Fruit fly (Drosophila melanogaster): ENCODE data around the gene spict.

Gene spict

DNA sequence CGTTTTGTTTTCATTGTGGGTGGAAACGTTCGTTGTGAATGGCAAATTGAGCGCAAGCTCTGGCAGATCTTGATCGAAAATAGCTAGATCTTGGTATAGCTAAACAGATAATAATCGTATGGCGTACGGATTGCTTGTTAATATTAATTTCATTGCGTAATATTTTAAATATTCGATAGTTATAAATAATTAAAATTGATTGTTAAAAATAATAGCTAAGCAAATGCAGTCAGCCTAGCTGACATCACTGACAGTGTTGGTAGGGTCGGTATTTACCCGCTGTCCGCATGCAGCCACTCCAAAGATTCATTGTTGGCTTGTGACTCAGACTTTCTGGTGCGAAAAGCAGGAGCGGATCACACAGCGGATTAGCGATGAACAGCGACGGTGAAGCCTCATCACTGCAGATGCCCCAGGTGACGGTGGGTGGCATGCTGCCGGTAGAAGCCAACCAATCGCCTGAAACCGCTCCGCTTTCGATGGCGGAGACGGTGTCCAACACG is at the start of gene spict, which contains the start of gene CG5776:
Gene spict (plus strand): TSS at position 308 of the 503 bp plus-strand sequence.
Gene CG5776 (minus strand): TSS at position 34 of the 503 bp plus-strand sequence.
- TF ChIP-seq noc (tag; optimal IDR thresholded peaks at IDR 0.05): peak; percentile 79

DNA sequence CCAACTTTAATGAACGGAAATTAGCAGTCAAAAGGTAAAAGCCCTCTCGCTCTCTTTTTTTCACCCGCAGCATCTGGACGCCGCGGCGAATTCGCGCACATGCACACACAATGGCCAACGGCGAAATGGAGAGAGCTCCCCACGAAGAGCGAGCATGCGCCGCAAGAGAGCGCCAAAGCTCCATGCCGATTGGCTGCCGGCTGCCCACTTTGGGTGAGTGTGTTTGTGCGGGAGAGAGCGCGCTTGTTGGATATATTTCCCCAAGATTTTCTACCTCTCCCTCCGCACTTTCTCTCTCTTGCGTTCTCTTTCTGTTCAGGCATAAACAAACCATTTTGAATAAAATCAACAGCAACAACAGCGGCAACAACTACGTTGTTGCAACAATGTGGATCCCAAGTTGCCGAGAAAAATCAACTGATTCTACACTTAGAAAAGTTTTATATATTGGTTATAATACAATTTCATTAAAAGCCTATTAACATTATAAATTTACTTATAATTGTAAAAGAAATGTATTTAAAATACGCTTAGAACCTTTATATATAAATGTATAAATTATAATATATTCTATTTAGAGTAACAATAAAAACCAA is 48.7 kb upstream of the spict start:
- TF ChIP-seq noc (tag; optimal IDR thresholded peaks at IDR 0.05): no peak

DNA sequence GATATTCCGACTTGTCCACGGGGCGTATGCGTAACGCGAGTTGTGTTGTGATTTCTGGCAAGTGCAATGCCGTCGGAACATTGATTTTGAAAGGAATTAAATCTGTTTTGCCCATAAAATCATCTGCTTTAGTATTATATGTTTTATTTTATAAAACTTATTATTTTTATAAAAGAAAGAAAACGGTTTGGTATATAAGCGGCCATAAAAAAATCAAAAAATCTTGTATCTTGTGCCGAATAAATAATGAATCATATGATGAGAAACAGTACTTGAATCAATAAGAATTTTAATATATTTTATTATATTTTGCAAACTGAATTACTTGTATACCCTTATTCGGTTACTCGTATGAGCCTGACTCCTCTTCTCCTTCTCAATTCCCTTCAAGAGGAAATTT is 47.7 kb upstream of the spict start, which contains the start of gene pdm2:
Gene pdm2 (plus strand): TSS at position 301 of the 400 bp plus-strand sequence.
- no peak for TF ChIP-seq noc (tag; optimal IDR thresholded peaks at IDR 0.05)

DNA sequence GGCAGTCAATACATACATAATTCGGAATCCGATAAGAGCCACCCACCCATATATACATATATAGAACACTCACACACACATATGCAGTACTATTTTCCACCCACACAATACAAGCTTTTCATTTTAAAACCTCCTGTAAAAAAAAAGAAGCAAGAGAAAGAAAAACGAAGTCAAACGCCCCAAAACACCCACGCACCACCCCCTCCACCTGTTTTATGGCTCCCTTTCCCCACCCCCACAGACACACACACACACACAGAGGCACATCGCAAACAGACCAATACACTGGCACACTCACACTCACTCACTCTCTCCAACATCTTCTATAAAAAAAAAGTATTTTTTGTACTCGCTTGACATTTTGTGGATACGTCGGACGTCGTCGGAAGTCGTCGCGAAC is 47.2 kb upstream of the spict start:
- no peak for TF ChIP-seq noc (tag; optimal IDR thresholded peaks at IDR 0.05)

DNA sequence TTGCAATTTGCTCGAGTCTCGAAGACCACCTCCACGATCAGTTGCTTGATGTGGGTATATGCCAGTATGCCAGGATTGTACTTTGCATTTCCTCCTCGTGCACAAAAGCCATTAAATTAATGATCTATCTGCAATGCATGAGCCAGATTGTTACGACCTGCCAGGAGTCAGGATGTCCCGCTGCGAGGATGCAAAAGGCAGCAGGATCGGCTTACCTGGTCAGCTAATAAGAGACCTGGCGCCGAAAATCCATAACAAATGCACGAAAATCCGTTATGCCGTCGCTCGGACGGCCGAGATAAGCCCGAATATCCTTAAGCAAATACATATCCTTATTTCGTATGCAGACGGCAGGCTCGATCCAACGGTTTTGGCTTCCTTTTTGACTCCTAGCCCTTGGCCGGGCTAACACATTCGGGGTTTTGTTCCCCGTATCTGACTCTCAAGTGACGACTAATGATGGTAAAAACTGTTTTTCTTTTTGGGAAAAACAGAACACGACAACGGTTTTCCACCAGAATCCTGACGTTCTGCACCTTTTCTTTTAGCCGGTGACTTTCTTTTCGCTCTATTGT is 38.4 kb upstream of the spict start:
- TF ChIP-seq noc (tag; optimal IDR thresholded peaks at IDR 0.05): no peak

DNA sequence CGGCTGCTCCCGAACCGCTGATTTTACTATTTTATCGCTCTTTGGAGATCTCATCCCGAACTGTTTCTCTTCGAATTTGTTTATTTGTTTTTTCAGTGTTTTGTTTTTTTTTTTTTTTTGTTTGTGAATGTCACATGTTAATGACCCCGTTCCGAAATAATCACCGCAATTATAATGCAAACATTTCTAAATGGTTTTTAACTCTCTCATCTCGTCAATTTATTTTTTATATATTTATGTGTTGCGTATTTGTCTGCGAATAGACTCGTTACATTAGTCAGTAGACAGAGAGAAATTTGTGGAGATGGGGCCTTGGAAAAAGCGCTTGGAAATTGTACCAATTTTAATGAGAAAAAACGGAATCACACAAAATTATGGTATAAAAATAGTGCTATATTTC is 34.9 kb upstream of the spict start, which contains the start of gene Nepl7:
Gene Nepl7 (minus strand): TSS at position 101 of the 400 bp plus-strand sequence.
- no peak for TF ChIP-seq noc (tag; optimal IDR thresholded peaks at IDR 0.05)

DNA sequence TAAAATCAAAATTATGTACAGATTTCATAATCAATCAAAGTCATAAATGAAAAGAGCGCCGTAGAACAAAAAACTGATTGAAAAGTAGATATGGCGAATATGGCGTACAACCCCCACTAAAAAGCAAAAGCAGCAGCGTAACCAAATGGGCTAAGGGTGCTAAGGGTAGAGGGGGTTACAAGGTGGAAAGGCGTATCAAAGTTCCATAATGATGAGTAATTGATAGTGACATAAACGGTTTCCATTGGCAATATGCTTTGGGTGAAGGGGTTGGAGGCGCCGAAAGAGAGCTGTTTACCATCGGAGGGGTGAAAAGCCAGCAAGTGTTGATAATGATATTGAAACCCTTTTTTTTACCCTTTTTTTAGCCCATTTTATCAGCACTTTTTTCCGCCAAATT is 32.2 kb upstream of the spict start:
- TF ChIP-seq noc (tag; optimal IDR thresholded peaks at IDR 0.05): no peak

DNA sequence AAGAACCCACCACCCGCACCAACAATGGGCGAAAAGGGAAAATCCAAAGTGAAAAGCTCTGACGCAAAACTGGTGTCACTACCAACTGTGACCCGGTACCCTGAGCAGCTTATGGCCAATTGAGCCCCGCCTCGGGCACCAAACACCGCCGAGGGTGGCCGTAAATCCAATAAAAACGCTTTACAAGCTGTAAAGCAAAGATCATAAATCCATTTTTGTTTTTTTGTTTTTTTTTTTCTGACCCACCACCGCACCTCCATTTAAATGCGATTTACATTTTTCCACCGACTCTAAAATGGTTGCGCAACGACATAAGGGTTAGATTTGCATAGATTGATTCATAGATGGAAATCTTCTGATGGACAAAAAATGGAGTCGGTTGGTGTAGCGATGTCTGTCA is 30.2 kb upstream of the spict start:
- TF ChIP-seq noc (tag; optimal IDR thresholded peaks at IDR 0.05): no peak

DNA sequence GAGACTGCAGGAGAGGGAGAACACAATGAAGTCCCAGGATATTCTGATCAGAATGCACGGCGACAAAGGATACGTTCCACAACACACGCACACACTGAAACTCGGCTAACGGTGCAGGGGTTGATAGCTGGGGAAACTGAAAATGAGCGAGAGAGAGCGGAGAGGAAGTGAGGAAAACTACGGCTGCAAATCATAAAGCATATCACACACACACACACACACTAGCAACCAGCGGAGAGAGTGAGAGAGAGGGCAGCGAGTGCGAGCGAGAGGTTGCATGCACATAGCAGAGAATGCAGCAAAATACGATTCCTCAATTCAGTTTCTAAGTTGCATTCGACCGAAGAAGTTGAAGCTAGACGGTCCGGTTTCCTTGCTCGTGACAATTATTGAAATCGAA is 26.2 kb upstream of the spict start:
- TF ChIP-seq noc (tag; optimal IDR thresholded peaks at IDR 0.05): no peak

DNA sequence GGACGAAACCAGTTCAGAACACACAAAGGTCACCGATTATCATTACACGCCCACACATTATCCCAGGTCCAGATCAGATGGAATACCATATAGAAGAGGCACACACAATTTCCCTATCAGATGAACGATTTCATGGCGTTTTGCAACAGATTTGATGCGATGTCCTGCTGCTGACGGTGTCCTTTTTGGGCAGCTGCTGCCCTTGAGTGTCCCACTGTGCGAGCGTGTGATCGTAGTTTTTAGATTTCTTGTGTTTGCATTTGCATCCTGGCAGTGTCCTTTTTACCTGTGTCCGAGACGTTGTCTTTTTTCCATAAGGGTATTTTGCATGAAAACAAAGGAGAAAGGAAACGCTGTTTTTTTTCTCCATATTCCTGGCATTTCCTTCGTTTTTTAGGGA is 25.2 kb upstream of the spict start:
- no peak for TF ChIP-seq noc (tag; optimal IDR thresholded peaks at IDR 0.05)

DNA sequence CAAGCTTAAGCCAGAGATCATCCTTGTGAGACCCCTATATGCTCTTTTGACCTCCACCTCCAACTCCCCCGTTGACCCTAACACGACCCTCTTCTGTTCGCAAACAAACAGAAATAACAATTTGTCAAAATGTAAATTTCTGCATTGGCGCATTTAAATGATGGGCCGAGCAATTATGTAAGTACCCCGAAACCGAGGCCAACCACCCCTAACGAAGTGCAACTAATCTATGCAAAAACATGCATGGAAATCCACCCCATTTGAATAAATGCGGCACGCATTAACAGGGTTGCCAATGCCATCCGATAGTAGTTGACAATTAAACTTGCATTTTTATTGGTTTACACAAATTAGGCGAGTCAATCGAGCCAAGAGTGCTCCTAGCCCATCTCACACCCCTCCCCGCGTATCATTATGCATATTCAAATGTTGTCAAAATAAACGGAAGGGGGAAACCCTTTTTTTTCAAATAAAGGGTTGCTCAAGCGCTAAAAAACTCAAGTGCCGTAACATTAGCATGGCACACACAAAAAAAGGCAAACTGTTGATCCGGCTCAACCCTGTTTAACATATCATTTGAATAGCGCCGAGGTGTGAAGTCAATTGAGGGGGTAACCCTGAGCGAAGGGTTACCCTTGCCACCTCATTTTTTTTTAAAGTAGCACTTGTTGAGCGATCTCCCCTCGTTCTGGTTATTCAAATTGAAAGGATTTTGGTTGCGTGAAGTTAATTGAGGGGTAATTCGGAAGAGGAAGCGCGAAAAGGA is 22.7 kb upstream of the spict start:
- TF ChIP-seq noc (tag; optimal IDR thresholded peaks at IDR 0.05): no peak

DNA sequence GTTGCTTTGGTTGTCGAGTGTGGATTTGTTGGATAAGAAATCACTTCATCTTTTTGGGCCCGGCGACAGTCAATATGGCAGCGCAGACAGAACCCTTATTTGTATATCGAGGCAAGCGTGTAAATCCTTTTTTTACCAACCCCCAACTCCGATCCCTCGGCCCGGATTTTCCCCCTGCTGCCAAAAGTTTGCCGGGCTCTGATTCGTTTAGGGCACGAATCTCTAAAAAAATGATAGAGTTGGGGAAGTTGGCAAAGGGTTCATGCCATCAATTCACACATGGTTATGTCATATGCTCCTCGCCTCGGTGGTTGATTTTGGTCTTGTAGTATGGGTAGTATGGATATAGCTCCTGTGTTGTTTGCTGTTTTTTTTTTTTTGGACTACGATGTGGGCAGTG is 17.7 kb upstream of the spict start:
- no peak for TF ChIP-seq noc (tag; optimal IDR thresholded peaks at IDR 0.05)

DNA sequence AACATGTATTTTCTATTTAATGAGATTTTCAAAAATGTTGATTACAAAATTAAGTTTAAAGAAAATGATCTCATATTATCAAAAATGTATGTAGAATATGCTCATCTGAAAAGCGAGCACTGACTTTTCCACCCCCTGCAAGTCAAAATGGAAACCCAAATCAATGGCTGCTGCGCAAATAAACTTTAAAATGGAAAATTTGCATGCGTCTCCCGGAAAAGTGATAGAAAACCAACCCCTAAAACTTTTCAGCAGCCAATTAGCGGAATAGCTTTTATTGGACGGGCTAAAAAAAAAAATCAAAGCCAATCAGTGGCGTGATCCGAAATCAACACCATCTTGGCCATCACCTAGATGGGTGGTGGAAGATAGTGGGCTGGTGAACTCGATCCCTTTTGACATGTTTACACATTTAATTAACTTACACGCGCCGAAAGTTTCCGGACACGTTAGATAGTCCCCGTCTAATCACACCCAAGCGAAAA is 15.2 kb upstream of the spict start:
- no peak for TF ChIP-seq noc (tag; optimal IDR thresholded peaks at IDR 0.05)

DNA sequence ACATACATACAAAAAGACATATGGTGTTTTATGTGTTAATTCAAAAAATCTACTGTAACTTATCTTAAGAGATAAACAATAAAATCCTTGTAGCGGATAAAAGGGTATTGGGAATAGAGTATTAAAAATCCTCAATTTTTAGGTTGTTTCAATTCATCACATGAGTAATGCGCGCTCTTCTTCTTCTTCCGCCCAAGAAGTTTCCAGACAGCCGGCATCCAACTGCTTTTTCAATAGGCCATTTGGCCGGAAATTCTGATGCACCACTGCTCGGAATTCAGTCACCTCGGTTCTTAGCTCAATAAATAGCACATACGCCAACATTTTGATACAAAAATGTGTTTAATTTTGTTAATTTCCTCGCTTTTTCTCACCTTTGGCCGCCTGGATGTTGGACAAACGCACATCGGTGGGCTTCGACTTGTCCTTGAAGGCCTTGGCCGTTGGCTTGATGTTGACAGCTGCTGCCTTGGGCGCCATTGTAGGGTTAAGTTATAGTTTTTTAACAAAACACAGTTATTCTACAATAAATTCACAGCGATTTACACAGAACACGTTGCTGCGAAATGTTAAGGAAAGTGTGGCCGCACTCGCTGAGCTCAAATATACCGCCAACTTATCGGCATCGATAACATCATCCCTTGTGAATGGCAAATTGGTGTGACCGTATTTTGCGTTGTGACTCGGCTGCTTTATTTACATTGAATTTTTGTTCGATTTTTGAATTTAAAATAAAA is 12.0 kb upstream of the spict start, which contains the start of the genes CCT4 and CG6153:
Gene CCT4 (minus strand): TSS at position 592 of the 737 bp plus-strand sequence.
Gene CG6153 (plus strand): TSS at position 651 of the 737 bp plus-strand sequence.
- TF ChIP-seq noc (tag; optimal IDR thresholded peaks at IDR 0.05): no peak

DNA sequence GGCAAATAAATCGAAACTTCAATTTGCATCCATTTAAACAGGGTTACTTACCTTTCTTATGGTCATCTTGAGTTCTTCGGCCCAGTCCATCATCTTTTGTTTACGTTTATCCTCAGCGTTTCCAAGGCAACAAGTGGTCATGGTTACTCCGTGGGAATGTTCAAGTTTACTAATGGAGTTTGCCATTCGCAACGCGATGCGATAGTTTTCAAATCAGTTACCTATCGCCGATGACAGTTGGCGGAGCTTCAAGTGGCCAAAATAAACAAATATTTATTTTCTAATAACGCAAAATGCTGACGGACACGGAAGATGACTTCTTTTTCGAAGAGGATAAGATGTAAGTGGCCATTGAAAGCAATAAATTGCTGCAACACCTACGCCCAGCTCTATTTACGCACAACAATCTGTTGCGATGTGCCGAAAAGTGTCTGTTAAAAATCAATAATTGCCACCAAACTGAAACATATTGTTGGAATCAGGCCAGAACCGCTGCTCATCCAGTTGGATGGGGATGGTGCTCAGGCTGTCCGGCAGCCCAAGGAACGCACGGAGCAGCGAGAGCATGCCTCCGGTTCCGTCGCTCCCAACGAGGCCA is 9.6 kb upstream of the spict start, which contains the start of the genes IFT43 and PICK1:
Gene IFT43 (minus strand): TSS at position 166 of the 598 bp plus-strand sequence.
Gene PICK1 (plus strand): TSS at position 211 of the 598 bp plus-strand sequence.
- no peak for TF ChIP-seq noc (tag; optimal IDR thresholded peaks at IDR 0.05)

All from whole organism, larva.